Fruit fly (Drosophila melanogaster) whole organism, prepupa: Measurements from ENCODE around the gene Dhdds.

Experiments used
- Blimp-1 ChIP-seq: fragments of 200-800 bp; sonication (Bioruptor generic); optimal IDR thresholded peaks from 3 replicates; lab custom pipeline; 2017; ENCODE audit warnings: missing biosample characterization, missing genetic modification characterization, mild to moderate bottlenecking, moderate library complexity, missing genetic modification reagents
- CG10631 ChIP-seq: fragments of 200-800 bp; sonication (Bioruptor generic); optimal IDR thresholded peaks from 2 replicates; lab custom pipeline; 2016; ENCODE audit warnings: missing biosample characterization, missing genetic modification characterization
- CG10669 ChIP-seq: fragments of 200-800 bp; sonication (Bioruptor generic); optimal IDR thresholded peaks from 3 replicates; lab custom pipeline; 2018; ENCODE audit warnings: missing biosample characterization, mild to moderate bottlenecking, missing genetic modification characterization, moderate library complexity
- CG11762 ChIP-seq: fragments of 200-800 bp; sonication (Bioruptor generic); optimal IDR thresholded peaks from 3 replicates; lab custom pipeline; 2016; ENCODE audit warnings: missing biosample characterization, missing genetic modification characterization; ENCODE audit not compliant: insufficient read depth
- CG11902 ChIP-seq: fragments of 200-800 bp; sonication (Bioruptor generic); optimal IDR thresholded peaks from 3 replicates; lab custom pipeline; 2016; ENCODE audit warnings: missing biosample characterization, missing genetic modification characterization
- CG15336 ChIP-seq: fragments of 200-800 bp; sonication (Bioruptor generic); IDR thresholded peaks from 2 replicates; pipeline ENCODE4 v1.3.6; 2022; ENCODE audit warnings: missing biosample characterization, missing genetic modification characterization
- CG1621 ChIP-seq: fragments of 200-800 bp; sonication (Bioruptor generic); optimal IDR thresholded peaks from 3 replicates; lab custom pipeline; 2018; ENCODE audit warnings: missing biosample characterization, mild to moderate bottlenecking, missing genetic modification characterization
- CG16779 ChIP-seq: fragments of 200-800 bp; sonication (Bioruptor generic); optimal IDR thresholded peaks from 3 replicates; lab custom pipeline; 2017; ENCODE audit warnings: missing biosample characterization, mild to moderate bottlenecking, missing genetic modification characterization
- CG3032 ChIP-seq: fragments of 200-800 bp; optimal IDR thresholded peaks from 2 replicates; lab custom pipeline; 2019; ENCODE audit warnings: missing biosample characterization, mild to moderate bottlenecking, missing genetic modification characterization, moderate library complexity
- CG31627 ChIP-seq: fragments of 200-800 bp; sonication (Bioruptor generic); optimal IDR thresholded peaks from 3 replicates; lab custom pipeline; 2016; ENCODE audit warnings: missing biosample characterization, missing genetic modification characterization
- CG32006 ChIP-seq: fragments of 200-800 bp; sonication (Bioruptor generic); optimal IDR thresholded peaks from 3 replicates; lab custom pipeline; 2017; ENCODE audit warnings: missing biosample characterization, mild to moderate bottlenecking, missing genetic modification characterization
- CG34406 ChIP-seq: fragments of 200-800 bp; sonication (Bioruptor generic); optimal IDR thresholded peaks from 3 replicates; lab custom pipeline; 2016; ENCODE audit warnings: missing biosample characterization, missing genetic modification characterization
- CG3919 ChIP-seq: fragments of 200-800 bp; sonication (Bioruptor generic); optimal IDR thresholded peaks from 3 replicates; lab custom pipeline; 2016; ENCODE audit warnings: missing biosample characterization, missing genetic modification characterization
- CG4318 ChIP-seq: fragments of 200-800 bp; sonication (Bioruptor generic); optimal IDR thresholded peaks from 3 replicates; lab custom pipeline; 2017; ENCODE audit warnings: missing biosample characterization, mild to moderate bottlenecking, missing genetic modification characterization
- CG6163 ChIP-seq: fragments of 200-800 bp; sonication (Bioruptor generic); IDR thresholded peaks from 3 replicates; pipeline ENCODE4 v1.3.6; 2022; ENCODE audit warnings: missing biosample characterization, missing genetic modification characterization
- CG6276 ChIP-seq: fragments of 200-800 bp; sonication (Bioruptor generic); optimal IDR thresholded peaks from 2 replicates; lab custom pipeline; 2017; ENCODE audit warnings: missing biosample characterization, mild to moderate bottlenecking, missing genetic modification characterization
- CG6792 ChIP-seq: fragments of 200-800 bp; sonication (Bioruptor generic); optimal IDR thresholded peaks from 3 replicates; lab custom pipeline; 2016; ENCODE audit warnings: missing biosample characterization, missing genetic modification characterization
- CG6854 ChIP-seq: fragments of 200-800 bp; sonication (Bioruptor generic); optimal IDR thresholded peaks from 2 replicates; lab custom pipeline; 2017; ENCODE audit warnings: missing biosample characterization, mild to moderate bottlenecking, missing genetic modification characterization
- CG7368 ChIP-seq: fragments of 200-800 bp; sonication (Bioruptor generic); optimal IDR thresholded peaks from 3 replicates; lab custom pipeline; 2016; ENCODE audit warnings: missing biosample characterization, missing genetic modification characterization
- CG8119 ChIP-seq: fragments of 200-800 bp; sonication (Bioruptor generic); IDR thresholded peaks from 3 replicates; pipeline ENCODE4 v1.3.6; 2022; ENCODE audit warnings: missing biosample characterization, missing genetic modification characterization
- CG8632 ChIP-seq: fragments of 200-800 bp; sonication (Bioruptor generic); optimal IDR thresholded peaks from 3 replicates; lab custom pipeline; 2016; ENCODE audit warnings: missing biosample characterization, missing genetic modification characterization
- Eip75B ChIP-seq: fragments of 200-800 bp; sonication (Bioruptor generic); optimal IDR thresholded peaks from 3 replicates; lab custom pipeline; 2016; ENCODE audit warnings: missing biosample characterization, missing genetic modification characterization
- Eip78C ChIP-seq: fragments of 200-800 bp; sonication (Bioruptor generic); peaks from one replicate; lab custom pipeline; 2016; ENCODE audit warnings: missing biosample characterization, missing genetic modification characterization
- Eip93F ChIP-seq: fragments of 200-800 bp; sonication (Bioruptor generic); optimal IDR thresholded peaks from 2 replicates; lab custom pipeline; 2016; ENCODE audit warnings: missing biosample characterization, mild to moderate bottlenecking, missing genetic modification characterization
- Ets21C ChIP-seq: fragments of 200-800 bp; sonication (Bioruptor generic); optimal IDR thresholded peaks from 3 replicates; lab custom pipeline; 2016; ENCODE audit warnings: missing biosample characterization, missing genetic modification characterization
- Ets96B ChIP-seq: fragments of 200-800 bp; optimal IDR thresholded peaks from 2 replicates; lab custom pipeline; 2019; ENCODE audit warnings: missing biosample characterization, mild to moderate bottlenecking, missing genetic modification characterization, moderate library complexity
- Hr38 ChIP-seq: sonication (Bioruptor generic); optimal IDR thresholded peaks from 2 replicates; lab custom pipeline; 2016; ENCODE audit warnings: missing biosample characterization, missing genetic modification characterization
- Hr4 ChIP-seq: fragments of 200-800 bp; sonication (Bioruptor generic); optimal IDR thresholded peaks from 3 replicates; lab custom pipeline; 2016; ENCODE audit warnings: missing biosample characterization, missing genetic modification characterization
- Lpt ChIP-seq: fragments of 200-800 bp; sonication (Bioruptor generic); optimal IDR thresholded peaks from 3 replicates; lab custom pipeline; 2016; ENCODE audit warnings: missing biosample characterization, missing genetic modification characterization
- Met ChIP-seq: fragments of 200-800 bp; sonication (Bioruptor generic); optimal IDR thresholded peaks from 3 replicates; lab custom pipeline; 2016; ENCODE audit warnings: missing biosample characterization, missing genetic modification characterization
- OdsH ChIP-seq: fragments of 200-800 bp; sonication (Bioruptor generic); optimal IDR thresholded peaks from 3 replicates; lab custom pipeline; 2016; ENCODE audit warnings: missing biosample characterization, missing genetic modification characterization
- Sox102F ChIP-seq: fragments of 200-800 bp; sonication (Bioruptor generic); optimal IDR thresholded peaks from 2 replicates; lab custom pipeline; 2016; ENCODE audit warnings: missing biosample characterization, mild to moderate bottlenecking, missing genetic modification characterization
- Sox14 ChIP-seq: fragments of 200-800 bp; sonication (Bioruptor generic); optimal IDR thresholded peaks from 3 replicates; lab custom pipeline; 2016; ENCODE audit warnings: missing biosample characterization, missing genetic modification characterization
- Sox15 ChIP-seq: fragments of 200-800 bp; sonication (Bioruptor generic); optimal IDR thresholded peaks from 3 replicates; lab custom pipeline; 2016; ENCODE audit warnings: missing biosample characterization, missing genetic modification characterization
- achi ChIP-seq: fragments of 200-800 bp; sonication (Bioruptor generic); optimal IDR thresholded peaks from 3 replicates; lab custom pipeline; 2016; ENCODE audit warnings: missing biosample characterization, missing genetic modification characterization
- acj6 ChIP-seq: fragments of 200-800 bp; sonication (Bioruptor generic); optimal IDR thresholded peaks from 3 replicates; lab custom pipeline; 2016; ENCODE audit warnings: missing biosample characterization, missing genetic modification characterization
- dac ChIP-seq: fragments of 200-800 bp; sonication (Bioruptor generic); optimal IDR thresholded peaks from 2 replicates; lab custom pipeline; 2017; ENCODE audit warnings: missing biosample characterization, mild to moderate bottlenecking, missing genetic modification characterization
- dsx ChIP-seq: fragments of 200-800 bp; optimal IDR thresholded peaks from 3 replicates; lab custom pipeline; 2019; ENCODE audit warnings: missing biosample characterization, mild to moderate bottlenecking, missing genetic modification characterization, moderate library complexity; ENCODE audit not compliant: poor library complexity, severe bottlenecking
- eg ChIP-seq: fragments of 200-800 bp; sonication (Bioruptor generic); IDR thresholded peaks from 3 replicates; pipeline ENCODE4 v1.3.6; 2022; ENCODE audit warnings: missing biosample characterization, missing genetic modification characterization
- esn ChIP-seq: fragments of 200-800 bp; sonication (Bioruptor generic); optimal IDR thresholded peaks from 2 replicates; lab custom pipeline; 2016; ENCODE audit warnings: missing biosample characterization, mild to moderate bottlenecking, missing genetic modification characterization, moderate library complexity
- net ChIP-seq: fragments of 200-800 bp; sonication (Bioruptor generic); optimal IDR thresholded peaks from 3 replicates; lab custom pipeline; 2016; ENCODE audit warnings: missing biosample characterization, missing genetic modification characterization
- pdm3 ChIP-seq: fragments of 200-800 bp; sonication (Bioruptor generic); optimal IDR thresholded peaks from 3 replicates; lab custom pipeline; 2016; ENCODE audit warnings: missing biosample characterization, missing genetic modification characterization
- spab ChIP-seq: fragments of 200-800 bp; sonication (Bioruptor generic); optimal IDR thresholded peaks from 2 replicates; lab custom pipeline; 2017; ENCODE audit warnings: missing biosample characterization, mild to moderate bottlenecking, missing genetic modification characterization, missing genetic modification reagents
- ss ChIP-seq, 2 experiments: fragments of 200-800 bp; sonication (Bioruptor generic); optimal IDR thresholded peaks; 2 replicates in 1 of 2; 3 replicates in 1 of 2; lab custom pipeline; 2017 to 2018; ENCODE audit warnings: mild to moderate bottlenecking in 2 of 2, missing biosample characterization in 2 of 2, missing genetic modification characterization in 2 of 2, moderate library complexity in 1 of 2
- svp ChIP-seq: fragments of 200-800 bp; sonication (Bioruptor generic); peaks from one replicate; lab custom pipeline; 2016; ENCODE audit warnings: missing biosample characterization, missing genetic modification characterization
- vri ChIP-seq: fragments of 200-800 bp; sonication (Bioruptor generic); optimal IDR thresholded peaks from 3 replicates; lab custom pipeline; 2016; ENCODE audit warnings: missing biosample characterization, mild to moderate bottlenecking, missing genetic modification characterization

The Dhdds gene

DNA sequence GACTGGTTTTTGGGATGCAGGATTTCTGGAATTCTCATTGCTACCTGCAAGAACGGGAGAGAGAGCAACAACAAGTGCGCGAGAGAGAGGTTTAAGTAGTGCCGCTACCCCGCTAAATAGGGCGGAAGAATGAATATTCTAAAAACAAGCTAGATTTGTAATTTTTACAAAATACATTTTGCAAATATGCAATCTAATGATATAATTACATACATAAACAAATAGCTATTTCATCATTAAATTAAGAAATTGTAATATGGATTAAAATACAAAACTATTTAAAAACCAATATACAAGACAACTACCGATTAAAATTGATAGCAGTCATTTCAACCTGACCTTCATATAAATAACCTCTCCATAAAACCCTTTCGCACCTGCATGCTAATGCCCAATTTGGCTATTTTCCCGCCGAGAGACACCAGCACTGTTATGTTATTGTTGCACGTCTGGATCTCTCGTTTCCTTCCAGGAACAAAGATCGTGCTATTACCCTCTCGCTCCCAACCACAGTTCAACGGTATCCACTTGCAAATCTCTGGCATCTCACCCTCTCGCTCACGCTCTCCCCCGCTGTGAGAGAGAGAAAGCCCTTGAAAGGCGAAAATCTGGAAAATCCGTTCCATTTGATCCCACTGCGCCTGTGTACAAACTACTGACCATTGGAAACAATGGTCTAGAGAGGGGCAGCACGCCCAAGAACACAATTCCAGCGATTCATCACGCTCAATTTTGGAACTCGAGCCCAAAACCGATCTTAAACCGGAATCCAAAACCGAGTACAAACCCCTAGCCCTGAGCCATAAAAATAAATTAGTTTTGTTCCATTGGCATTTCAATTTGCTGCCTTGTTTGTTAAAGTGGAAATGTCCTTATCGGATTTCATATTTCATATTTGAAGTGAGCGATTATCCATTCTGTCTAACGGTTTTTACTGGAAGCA lies 41.3 kb downstream of the Dhdds start, which contains the start of gene Nek2 (continued):
- peak; percentile 6 for TF ChIP-seq Blimp-1 (GFP tag; lab: Kevin White, UChicago)
- TF ChIP-seq dsx: peak; percentile 36

DNA sequence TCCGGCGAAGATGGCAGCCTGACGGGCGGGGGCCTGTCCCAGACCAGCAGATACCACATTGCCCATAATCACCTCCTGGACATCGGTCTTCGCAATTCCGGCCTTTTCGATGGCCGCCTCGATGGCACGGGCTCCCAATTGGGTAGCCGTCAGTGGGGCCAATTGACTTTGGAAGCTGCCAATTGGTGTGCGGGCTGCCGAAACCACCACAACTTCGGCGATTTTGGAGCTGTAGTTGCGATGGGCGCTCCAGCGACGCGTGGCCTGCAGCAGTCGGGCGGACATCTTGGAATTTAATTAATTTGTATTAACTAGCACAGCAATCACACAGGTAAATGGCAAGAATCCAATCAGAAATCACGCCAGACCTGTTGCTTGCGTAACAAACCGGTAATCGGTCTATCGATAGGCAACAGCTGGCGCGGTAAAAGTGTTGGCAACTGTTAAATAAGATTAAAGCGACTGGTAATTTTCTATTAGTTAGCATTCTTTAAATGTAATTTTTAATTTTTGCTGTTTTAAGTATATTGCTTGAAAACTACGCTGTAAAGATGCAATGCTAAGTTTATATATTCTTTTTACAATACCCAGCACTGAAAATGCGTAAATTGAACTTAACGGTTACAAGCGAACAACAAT lies 44.6 kb downstream of the Dhdds start, which contains the start of gene Acat1:
TSS of gene Acat1 (minus strand) at position 400 of the 639 bp plus-strand sequence.
- TF ChIP-seq OdsH (GFP tag; lab: Kevin White, UChicago) (peak; percentile 79), ss (GFP tag; optimal IDR thresholded peaks at IDR 0.05; lab: Kevin White, UChicago) (peak; percentile 1 to 42), CG4318 (GFP tag; lab: Kevin White, UChicago) (peak; percentile 19), eg (GFP tag; lab: Robert Waterston, UW) (peak; percentile 81), esn (peak; percentile 86), CG10631 (GFP tag; lab: Kevin White, UChicago) (peak; percentile 84), CG31627 (GFP tag; lab: Kevin White, UChicago) (peak; percentile 75), Sox15 (GFP tag; lab: Kevin White, UChicago) (peak; percentile 49), Eip75B (GFP tag; lab: Kevin White, UChicago) (peak; percentile 84), pdm3 (GFP tag; lab: Kevin White, UChicago) (peak; percentile 86), Ets21C (peak; percentile 69), CG3919 (GFP tag; lab: Kevin White, UChicago) (peak; percentile 83), CG11902 (GFP tag; lab: Kevin White, UChicago) (peak; percentile 40), CG16779 (tag; lab: Kevin White, UChicago) (no peak), CG11762 (GFP tag; lab: Kevin White, UChicago) (peak; percentile 59), dsx (no peak), CG6792 (peak; percentile 70), Sox14 (GFP tag; lab: Kevin White, UChicago) (peak; percentile 79), CG6854 (GFP tag; lab: Kevin White, UChicago) (no peak), spab (GFP tag; lab: Kevin White, UChicago) (no peak), Ets96B (tag; lab: Kevin White, UChicago) (peak; percentile 60), Hr4 (GFP tag; lab: Kevin White, UChicago) (peak; percentile 76), acj6 (GFP tag; lab: Kevin White, UChicago) (peak; percentile 77), CG6276 (GFP tag; lab: Kevin White, UChicago) (peak; percentile 1), CG8119 (GFP tag; lab: Robert Waterston, UW) (peak; percentile 39; the same call in 2 of the 3 replicates), Met (GFP tag; lab: Kevin White, UChicago) (peak; percentile 84), CG1621 (tag; lab: Kevin White, UChicago) (peak; percentile 50), net (peak; percentile 78), Sox102F (GFP tag; lab: Kevin White, UChicago) (peak; percentile 83), Blimp-1 (GFP tag; lab: Kevin White, UChicago) (no peak), Hr38 (GFP tag; lab: Kevin White, UChicago) (no peak), CG15336 (GFP tag; lab: Robert Waterston, UW) (peak; percentile 65), CG32006 (GFP tag; lab: Kevin White, UChicago) (peak; percentile 58), Lpt (GFP tag; lab: Kevin White, UChicago) (peak; percentile 41), Eip78C (peak; percentile 94), CG3032 (tag; lab: Kevin White, UChicago) (no peak), CG6163 (GFP tag; lab: Robert Waterston, UW) (peak; percentile 82), dac (GFP tag; lab: Kevin White, UChicago) (peak; percentile 25), vri (GFP tag; lab: Kevin White, UChicago) (peak; percentile 94), achi (GFP tag; lab: Kevin White, UChicago) (peak; percentile 76), CG7368 (GFP tag; lab: Kevin White, UChicago) (peak; percentile 72), svp (peak; percentile 85), CG34406 (GFP tag; lab: Kevin White, UChicago) (peak; percentile 57), CG8632 (peak; percentile 65), Eip93F (GFP tag; lab: Kevin White, UChicago) (peak; percentile 22), CG10669 (GFP tag; lab: Kevin White, UChicago) (peak; percentile 71)
